Worm (Caenorhabditis elegans) whole organism, mixed stage, embryonic: ENCODE results near the gene affl-2.

ENCODE experiments used
- snpc-4 ChIP-seq: fragments of 150-350 bp; optimal IDR thresholded peaks from 2 replicates; lab custom pipeline; 2014; ENCODE audit warnings: missing biosample characterization, missing genetic modification characterization
- unc-62 ChIP-seq: fragments of 150-350 bp; optimal IDR thresholded peaks from 2 replicates; lab custom pipeline; 2014; ENCODE audit warnings: missing biosample characterization, missing genetic modification reagents, missing genetic modification characterization

DNA sequence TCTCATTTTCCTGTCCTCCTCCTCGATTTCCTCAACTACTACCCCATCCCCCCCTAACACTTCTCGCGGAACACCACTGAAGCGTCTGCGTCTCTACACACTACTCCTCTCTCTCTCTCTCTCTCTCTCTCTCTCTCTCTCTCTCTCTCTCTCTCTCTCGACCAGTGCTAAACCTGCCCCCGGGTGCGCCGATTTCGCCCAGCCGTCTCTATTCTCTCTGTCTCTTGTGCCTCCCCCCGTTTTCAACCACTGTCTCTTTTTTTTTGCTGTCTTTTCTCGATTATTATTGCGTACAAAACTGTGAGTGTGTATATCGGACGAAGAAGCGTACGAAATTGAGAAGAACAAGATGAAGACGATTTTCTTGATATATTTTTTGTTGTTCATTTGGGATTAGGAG lies 1.7 kb upstream of the affl-2 start:
- TF ChIP-seq unc-62 (GFP tag; lab: Kevin White, UChicago) (no peak), snpc-4 (tag; lab: Kevin White, UChicago) (no peak)
